Fruit fly (Drosophila melanogaster): ENCODE data around the gene CG43391.

DNA sequence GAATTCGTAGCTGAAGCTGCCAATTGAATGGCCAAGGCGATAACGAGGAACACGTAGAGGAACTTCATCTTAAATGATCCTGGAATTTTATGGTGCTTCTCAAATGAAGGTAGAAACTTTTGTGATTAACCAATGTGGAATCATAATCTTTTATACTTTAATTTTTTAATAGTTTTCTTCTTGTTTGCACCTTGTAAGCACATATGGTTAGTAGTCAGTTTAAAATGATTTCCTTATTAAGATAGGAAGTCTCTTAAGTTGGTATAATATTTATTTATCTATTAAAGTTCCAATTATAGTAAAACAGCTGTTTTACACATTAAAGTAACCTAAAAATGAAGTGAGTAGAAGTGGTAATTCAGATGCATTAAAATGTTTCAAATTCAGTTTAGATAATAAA lies at the start of gene CG43391:
- TF ChIP-seq rn (GFP tag; IDR thresholded peaks at IDR 0.05): no peak
- TF ChIP-seq D1 (tag; optimal IDR thresholded peaks at IDR 0.05): no peak
- TF ChIP-seq CG34367 (tag; optimal IDR thresholded peaks at IDR 0.05): no peak
- TF ChIP-seq CG32121 (GFP tag; IDR thresholded peaks at IDR 0.05): no peak
- TF ChIP-seq EcR (GFP tag; optimal IDR thresholded peaks at IDR 0.05): no peak
- TF ChIP-seq CG14655 (GFP tag; optimal IDR thresholded peaks at IDR 0.05): no peak

Measured in whole organism, pupa.